Fruit fly (Drosophila melanogaster) whole organism, embryonic: ENCODE results near the gene Antdh.
A peak's percentile ranks its signal among the peaks of the same experiment; 100 is the strongest.

Experiments
- Atf3 ChIP-seq: fragments of 200-800 bp; sonication (Bioruptor generic); optimal IDR thresholded peaks from 3 replicates; lab custom pipeline; 2016; ENCODE audit warnings: missing biosample characterization, missing genetic modification characterization
- Bgb ChIP-seq: fragments of 200-800 bp; sonication (Bioruptor generic); IDR thresholded peaks from 2 replicates; pipeline ENCODE4 v1.3.6; 2022; ENCODE audit warnings: missing biosample characterization, missing genetic modification characterization; ENCODE audit not compliant: partially characterized antibody
- CG10147 ChIP-seq: fragments of 200-800 bp; sonication (Bioruptor generic); optimal IDR thresholded peaks from 2 replicates; lab custom pipeline; 2019; ENCODE audit warnings: missing biosample characterization, mild to moderate bottlenecking, missing genetic modification characterization, moderate library complexity
- CG10462 ChIP-seq: fragments of 200-800 bp; sonication (Bioruptor generic); optimal IDR thresholded peaks from 2 replicates; lab custom pipeline; 2016; ENCODE audit warnings: missing biosample characterization, missing genetic modification characterization
- CG12104 ChIP-seq: fragments of 200-800 bp; sonication (Bioruptor generic); optimal IDR thresholded peaks from 3 replicates; lab custom pipeline; 2016; ENCODE audit warnings: missing biosample characterization, missing genetic modification characterization
- CG12155 ChIP-seq: fragments of 200-800 bp; sonication (Bioruptor generic); optimal IDR thresholded peaks from 3 replicates; lab custom pipeline; 2016; ENCODE audit warnings: missing biosample characterization, missing genetic modification characterization
- CG12769 ChIP-seq: fragments of 200-800 bp; sonication (Bioruptor generic); optimal IDR thresholded peaks from 2 replicates; lab custom pipeline; 2019; ENCODE audit warnings: missing biosample characterization, mild to moderate bottlenecking, missing genetic modification characterization, moderate library complexity
- CG14860 ChIP-seq: fragments of 200-800 bp; sonication (Bioruptor generic); IDR thresholded peaks from 3 replicates; pipeline ENCODE4 v1.3.6; 2022; ENCODE audit warnings: missing biosample characterization, missing genetic modification characterization; ENCODE audit not compliant: partially characterized antibody
- CG18764 ChIP-seq: fragments of 200-800 bp; sonication (Bioruptor generic); optimal IDR thresholded peaks from 3 replicates; lab custom pipeline; 2016; ENCODE audit warnings: missing biosample characterization, missing genetic modification characterization
- CG32532 ChIP-seq: fragments of 200-800 bp; sonication (Bioruptor generic); IDR thresholded peaks from 2 replicates; pipeline ENCODE4 v1.3.6; 2022; ENCODE audit warnings: missing biosample characterization, missing genetic modification characterization
- CG42726 ChIP-seq: fragments of 200-800 bp; sonication (Bioruptor generic); IDR thresholded peaks from 2 replicates; pipeline ENCODE4 v1.3.6; 2022; ENCODE audit warnings: missing biosample characterization, missing genetic modification characterization; ENCODE audit not compliant: partially characterized antibody
- CG6272 ChIP-seq: fragments of 200-800 bp; sonication (Bioruptor generic); IDR thresholded peaks from 2 replicates; pipeline ENCODE4 v1.3.6; 2022; ENCODE audit warnings: missing biosample characterization, missing genetic modification characterization
- CG6654 ChIP-seq: fragments of 200-800 bp; sonication (Bioruptor generic); optimal IDR thresholded peaks from 2 replicates; lab custom pipeline; 2017; ENCODE audit warnings: missing biosample characterization, mild to moderate bottlenecking, missing genetic modification characterization
- CG6813 ChIP-seq: fragments of 200-800 bp; sonication (Bioruptor generic); optimal IDR thresholded peaks from 2 replicates; lab custom pipeline; 2017; ENCODE audit warnings: missing biosample characterization, missing genetic modification characterization, mild to moderate bottlenecking, moderate library complexity, missing genetic modification reagents
- CG8924 ChIP-seq: fragments of 200-800 bp; optimal IDR thresholded peaks from 3 replicates; lab custom pipeline; 2019; ENCODE audit warnings: missing biosample characterization, mild to moderate bottlenecking, missing genetic modification characterization, moderate library complexity
- CG9797 ChIP-seq: fragments of 200-800 bp; sonication (Bioruptor generic); optimal IDR thresholded peaks from 3 replicates; lab custom pipeline; 2018; ENCODE audit warnings: missing biosample characterization, mild to moderate bottlenecking, missing genetic modification characterization
- CG9932 ChIP-seq: fragments of 200-800 bp; sonication (Bioruptor generic); IDR thresholded peaks from 2 replicates; pipeline ENCODE4 v1.3.6; 2022; ENCODE audit warnings: missing biosample characterization, missing genetic modification characterization
- Camta ChIP-seq: fragments of 200-800 bp; sonication (Bioruptor generic); optimal IDR thresholded peaks from 2 replicates; lab custom pipeline; 2016; ENCODE audit warnings: missing biosample characterization, missing genetic modification characterization
- Dbx ChIP-seq: fragments of 200-800 bp; sonication (Bioruptor generic); IDR thresholded peaks from 3 replicates; pipeline ENCODE4 v1.3.6; 2022; ENCODE audit warnings: missing biosample characterization, missing genetic modification characterization
- Dip3 ChIP-seq: fragments of 200-800 bp; sonication (Bioruptor generic); optimal IDR thresholded peaks from 3 replicates; lab custom pipeline; 2016; ENCODE audit warnings: missing biosample characterization, missing genetic modification characterization
- Drgx ChIP-seq: fragments of 200-800 bp; sonication (Bioruptor generic); IDR thresholded peaks from 2 replicates; pipeline ENCODE4 v1.3.6; 2022; ENCODE audit warnings: missing biosample characterization, missing genetic modification characterization
- E2f1 ChIP-seq: fragments of 200-800 bp; sonication (Bioruptor generic); IDR thresholded peaks from 2 replicates; pipeline ENCODE4 v1.3.6; 2022; ENCODE audit warnings: missing biosample characterization, missing genetic modification characterization
- Gug ChIP-seq: fragments of 200-800 bp; sonication (Bioruptor generic); IDR thresholded peaks from 4 replicates; pipeline ENCODE4 v1.3.6; 2022; ENCODE audit warnings: missing biosample characterization, missing genetic modification characterization
- H15 ChIP-seq: fragments of 200-800 bp; sonication (Bioruptor generic); IDR thresholded peaks from 3 replicates; pipeline ENCODE4 v1.3.6; 2022; ENCODE audit warnings: missing biosample characterization, missing genetic modification characterization
- Hand ChIP-seq: fragments of 200-800 bp; sonication (Bioruptor generic); optimal IDR thresholded peaks from 2 replicates; lab custom pipeline; 2017; ENCODE audit warnings: mild to moderate bottlenecking, missing biosample characterization, missing genetic modification reagents, missing genetic modification characterization
- HmgD ChIP-seq: fragments of 200-800 bp; sonication (Bioruptor generic); optimal IDR thresholded peaks from 3 replicates; lab custom pipeline; 2016; ENCODE audit warnings: missing biosample characterization, missing genetic modification characterization
- Mes4 ChIP-seq: fragments of 200-800 bp; sonication (Bioruptor generic); optimal IDR thresholded peaks from 2 replicates; lab custom pipeline; 2016; ENCODE audit warnings: missing biosample characterization, missing genetic modification characterization
- Myb ChIP-seq: fragments of 200-800 bp; sonication (Bioruptor generic); optimal IDR thresholded peaks from 2 replicates; lab custom pipeline; 2016; ENCODE audit warnings: missing biosample characterization, missing genetic modification characterization
- Sin3A ChIP-seq: fragments of >200 bp; optimal IDR thresholded peaks from 2 replicates; lab custom pipeline; 2018
- Sry-β ChIP-seq: fragments of 200-800 bp; sonication (Bioruptor generic); optimal IDR thresholded peaks from 2 replicates; lab custom pipeline; 2018; ENCODE audit warnings: missing biosample characterization, mild to moderate bottlenecking, missing genetic modification characterization, moderate library complexity
- Tbp ChIP-seq: fragments of >200 bp; optimal IDR thresholded peaks from 2 replicates; lab custom pipeline; 2018; ENCODE audit warnings: missing biosample characterization, missing genetic modification characterization
- ato ChIP-seq: fragments of 200-800 bp; sonication (Bioruptor generic); IDR thresholded peaks from 2 replicates; pipeline ENCODE4 v1.3.6; 2022; ENCODE audit warnings: missing biosample characterization, missing genetic modification characterization; ENCODE audit not compliant: partially characterized antibody
- bcd ChIP-seq: fragments of 200-800 bp; sonication (Bioruptor generic); optimal IDR thresholded peaks from 2 replicates; lab custom pipeline; 2017; ENCODE audit warnings: missing biosample characterization, mild to moderate bottlenecking, missing genetic modification characterization
- bigmax ChIP-seq: fragments of 200-800 bp; sonication (Bioruptor generic); optimal IDR thresholded peaks from 2 replicates; lab custom pipeline; 2018; ENCODE audit warnings: missing biosample characterization, mild to moderate bottlenecking, missing genetic modification characterization
- cato ChIP-seq: fragments of 200-800 bp; sonication (Bioruptor generic); optimal IDR thresholded peaks from 2 replicates; lab custom pipeline; 2016; ENCODE audit warnings: missing biosample characterization, missing genetic modification characterization, borderline replicate concordance
- chn ChIP-seq: fragments of 200-800 bp; sonication (Bioruptor generic); optimal IDR thresholded peaks from 2 replicates; lab custom pipeline; 2016; ENCODE audit warnings: missing biosample characterization, missing genetic modification characterization
- crol ChIP-seq: fragments of 200-800 bp; sonication (Bioruptor generic); IDR thresholded peaks from 2 replicates; pipeline ENCODE4 v1.3.6; 2022; ENCODE audit warnings: missing biosample characterization, missing genetic modification characterization
- fd102C ChIP-seq: fragments of 200-800 bp; sonication (Bioruptor generic); optimal IDR thresholded peaks from 2 replicates; lab custom pipeline; 2018; ENCODE audit warnings: missing biosample characterization, mild to moderate bottlenecking, missing genetic modification characterization, moderate library complexity
- gem ChIP-seq: fragments of 200-800 bp; sonication (Bioruptor generic); optimal IDR thresholded peaks from 2 replicates; lab custom pipeline; 2019; ENCODE audit warnings: missing biosample characterization, mild to moderate bottlenecking, missing genetic modification characterization, moderate library complexity
- hbn ChIP-seq: fragments of 200-800 bp; sonication (Bioruptor generic); IDR thresholded peaks from 2 replicates; pipeline ENCODE4 v1.3.6; 2022; ENCODE audit warnings: missing biosample characterization, missing genetic modification characterization; ENCODE audit not compliant: partially characterized antibody
- kah ChIP-seq: fragments of 200-800 bp; sonication (Bioruptor generic); optimal IDR thresholded peaks from 2 replicates; lab custom pipeline; 2018; ENCODE audit warnings: missing biosample characterization, mild to moderate bottlenecking, missing genetic modification characterization
- lmd ChIP-seq: fragments of 200-800 bp; sonication (Bioruptor generic); IDR thresholded peaks from 2 replicates; pipeline ENCODE4 v1.3.6; 2022; ENCODE audit warnings: missing biosample characterization, missing genetic modification characterization
- lov ChIP-seq, 2 experiments: fragments of 200-800 bp in 1 of 2; fragments of >200 bp in 1 of 2; sonication (Bioruptor generic) in 1 of 2; IDR thresholded peaks in 1 of 2; optimal IDR thresholded peaks in 1 of 2; 2 replicates in 1 of 2; 3 replicates in 1 of 2; pipeline versions ENCODE4 v1.3.6 to Lab custom; 2017 to 2022; ENCODE audit warnings: missing biosample characterization in 1 of 2, missing genetic modification characterization in 1 of 2
- luna ChIP-seq: fragments of 200-800 bp; sonication (Bioruptor generic); optimal IDR thresholded peaks from 2 replicates; lab custom pipeline; 2016; ENCODE audit warnings: missing biosample characterization, missing genetic modification characterization
- row ChIP-seq: fragments of 200-800 bp; sonication (Bioruptor generic); IDR thresholded peaks from 3 replicates; pipeline ENCODE4 v1.3.6; 2022; ENCODE audit warnings: missing biosample characterization, missing genetic modification characterization
- shn ChIP-seq: fragments of 200-800 bp; sonication (Bioruptor generic); optimal IDR thresholded peaks from 3 replicates; lab custom pipeline; 2016; ENCODE audit warnings: missing biosample characterization, missing genetic modification characterization
- stc ChIP-seq: fragments of 200-800 bp; sonication (Bioruptor generic); IDR thresholded peaks from 2 replicates; pipeline ENCODE4 v1.3.6; 2022; ENCODE audit warnings: missing biosample characterization, missing genetic modification characterization
- stwl ChIP-seq: fragments of 200-800 bp; sonication (Bioruptor generic); optimal IDR thresholded peaks from 3 replicates; lab custom pipeline; 2018; ENCODE audit warnings: missing biosample characterization, mild to moderate bottlenecking, missing genetic modification characterization, moderate library complexity
- vvl ChIP-seq: fragments of 200-800 bp; sonication (Bioruptor generic); IDR thresholded peaks from 2 replicates; pipeline ENCODE4 v1.3.6; 2022; ENCODE audit warnings: missing biosample characterization, missing genetic modification characterization

Gene Antdh

DNA sequence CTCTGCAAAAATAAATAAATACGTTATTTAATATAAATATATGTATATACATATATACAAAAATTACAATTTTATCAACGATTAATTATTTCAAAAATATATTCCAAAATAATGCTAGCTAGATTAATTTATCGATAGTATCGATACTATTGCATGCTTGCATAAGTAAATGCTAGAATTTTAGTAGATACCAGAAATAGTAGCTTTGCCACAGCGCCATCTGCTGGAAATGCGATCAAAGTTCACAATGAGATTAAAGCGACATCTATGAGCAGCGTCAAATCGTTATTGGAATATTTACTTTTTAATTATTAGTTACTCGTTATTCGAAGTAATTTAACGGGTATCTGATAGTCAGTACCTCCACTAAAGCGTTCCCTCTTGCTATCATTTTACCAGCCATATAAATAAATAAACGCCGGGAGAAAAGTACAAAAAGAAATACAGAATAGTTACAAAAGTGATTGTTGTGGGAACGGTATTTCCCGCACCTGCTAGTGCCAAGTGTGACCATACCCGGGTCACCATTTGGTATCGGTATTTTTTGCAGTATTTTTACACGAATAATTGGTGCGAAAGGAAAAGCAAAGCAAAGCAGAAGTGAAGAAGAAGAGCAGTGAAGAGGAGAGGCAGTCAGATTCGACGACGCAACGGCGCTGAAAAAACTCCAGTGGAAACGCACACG is 14.9 kb downstream of the Antdh start, which contains the start of the genes rtv and Dlic (continued):
- TF ChIP-seq CG6654 = no peak
- TF ChIP-seq CG12769 (tag; lab: Kevin White, UChicago) = no peak
- TF ChIP-seq cato (GFP tag; lab: Kevin White, UChicago) = no peak
- TF ChIP-seq gem (tag; lab: Kevin White, UChicago) = peak; percentile 20
- peak; percentile 30 for TF ChIP-seq CG8924 (tag; lab: Kevin White, UChicago)
- TF ChIP-seq Camta = peak; percentile 14
- TF ChIP-seq Myb = peak; percentile 29
- TF ChIP-seq HmgD (GFP tag; lab: Kevin White, UChicago) = peak; percentile 21
- peak; percentile 86 for TF ChIP-seq CG9797
- TF ChIP-seq Sry-β = peak; percentile 7
- peak; percentile 68 for TF ChIP-seq Sin3A (lab: Kevin White, UChicago)
- TF ChIP-seq CG6272 = no peak
- peak; percentile 48; the same call in 1 of the 2 replicates for TF ChIP-seq CG32532 (GFP tag; lab: Robert Waterston, UW)
- peak; percentile 1 for TF ChIP-seq chn (GFP tag; lab: Kevin White, UChicago)
- TF ChIP-seq CG10462 (GFP tag; lab: Kevin White, UChicago) = peak; percentile 35
- no peak for TF ChIP-seq Dbx (GFP tag; lab: Robert Waterston, UW)
- no peak for TF ChIP-seq lov (optimal IDR thresholded peaks at IDR 0.05; lab: Kevin White, UChicago)
- no peak for TF ChIP-seq lov (GFP tag; IDR thresholded peaks at IDR 0.05; lab: Robert Waterston, UW)
- no peak for TF ChIP-seq Hand (GFP tag; lab: Kevin White, UChicago)
- no peak for TF ChIP-seq lmd (GFP tag; lab: Robert Waterston, UW)
- peak; percentile 57; the same call in 1 of the 2 replicates for TF ChIP-seq Bgb (GFP tag; lab: Robert Waterston, UW)
- TF ChIP-seq hbn (GFP tag; lab: Robert Waterston, UW) = peak; percentile 82
- TF ChIP-seq ato (GFP tag; lab: Robert Waterston, UW) = no peak
- TF ChIP-seq crol (GFP tag; lab: Robert Waterston, UW) = peak; percentile 64
- TF ChIP-seq CG9932 = peak; percentile 44
- peak; percentile 29 for TF ChIP-seq Mes4 (GFP tag; lab: Kevin White, UChicago)
- peak; percentile 49 for TF ChIP-seq stwl (tag; lab: Kevin White, UChicago)
- peak; percentile 2 for TF ChIP-seq shn (GFP tag; lab: Kevin White, UChicago)
- TF ChIP-seq Drgx = no peak
- TF ChIP-seq CG18764 = no peak
- TF ChIP-seq fd102C (GFP tag; lab: Kevin White, UChicago) = no peak
- TF ChIP-seq CG12155 (GFP tag; lab: Kevin White, UChicago) = peak; percentile 91
- no peak for TF ChIP-seq CG10147
- TF ChIP-seq row (GFP tag; lab: Robert Waterston, UW) = peak; percentile 46
- peak; percentile 15; the same call in 1 of the 2 replicates for TF ChIP-seq vvl (GFP tag; lab: Robert Waterston, UW)
- TF ChIP-seq CG12104 (GFP tag; lab: Kevin White, UChicago) = peak; percentile 2
- peak; percentile 32 for TF ChIP-seq Atf3
- no peak for TF ChIP-seq Dip3 (GFP tag; lab: Kevin White, UChicago)
- TF ChIP-seq Gug (GFP tag; lab: Robert Waterston, UW) = 0 out of 4 replicates have a peak, but pooled peaks have one; percentile 13
- no peak for TF ChIP-seq kah (GFP tag; lab: Kevin White, UChicago)
- TF ChIP-seq Tbp (GFP tag; lab: Kevin White, UChicago) = no peak
- no peak for TF ChIP-seq H15 (GFP tag; lab: Robert Waterston, UW)
- peak; percentile 16 for TF ChIP-seq bcd
- no peak for TF ChIP-seq stc (GFP tag; lab: Robert Waterston, UW)
- TF ChIP-seq CG6813 (GFP tag; lab: Kevin White, UChicago) = no peak
- TF ChIP-seq bigmax (GFP tag; lab: Kevin White, UChicago) = no peak
- TF ChIP-seq luna = no peak
- TF ChIP-seq E2f1 (GFP tag; lab: Robert Waterston, UW) = no peak
- 0 out of 2 replicates have a peak, but pooled peaks have one; percentile 37 for TF ChIP-seq CG42726
- peak; percentile 57; the same call in 2 of the 3 replicates for TF ChIP-seq CG14860 (GFP tag; lab: Robert Waterston, UW)
